Fruit fly (Drosophila melanogaster) whole organism, embryonic: ENCODE data around the gene Dus1.

Experiments
- Aef1 ChIP-seq: fragments of 200-800 bp; sonication (Bioruptor generic); IDR thresholded peaks from 3 replicates; pipeline ENCODE4 v1.3.6; 2022; ENCODE audit warnings: missing biosample characterization, missing genetic modification characterization
- CG10565 ChIP-seq: fragments of 200-800 bp; sonication (Bioruptor generic); optimal IDR thresholded peaks from 3 replicates; lab custom pipeline; 2016; ENCODE audit warnings: missing biosample characterization, mild to moderate bottlenecking, missing genetic modification characterization
- CG11504 ChIP-seq: fragments of 200-800 bp; sonication (Bioruptor generic); optimal IDR thresholded peaks from 3 replicates; lab custom pipeline; 2019; ENCODE audit warnings: missing biosample characterization, mild to moderate bottlenecking, missing genetic modification characterization, moderate library complexity
- CG12104 ChIP-seq: fragments of 200-800 bp; sonication (Bioruptor generic); optimal IDR thresholded peaks from 3 replicates; lab custom pipeline; 2016; ENCODE audit warnings: missing biosample characterization, missing genetic modification characterization
- CG15696 ChIP-seq: fragments of 200-800 bp; sonication (Bioruptor generic); optimal IDR thresholded peaks from 2 replicates; lab custom pipeline; 2019; ENCODE audit warnings: missing biosample characterization, mild to moderate bottlenecking, missing genetic modification characterization, moderate library complexity
- CG2116 ChIP-seq: fragments of 200-800 bp; sonication (Bioruptor generic); optimal IDR thresholded peaks from 3 replicates; lab custom pipeline; 2018; ENCODE audit warnings: missing biosample characterization, mild to moderate bottlenecking, missing genetic modification characterization
- CG2889 ChIP-seq: fragments of 200-800 bp; sonication (Bioruptor generic); IDR thresholded peaks from 3 replicates; pipeline ENCODE4 v1.3.6; 2022; ENCODE audit warnings: missing biosample characterization, missing genetic modification characterization
- CG31224 ChIP-seq: fragments of 200-800 bp; sonication (Bioruptor generic); IDR thresholded peaks from 2 replicates; pipeline ENCODE4 v1.3.6; 2022; ENCODE audit warnings: missing biosample characterization, missing genetic modification characterization
- CG3838 ChIP-seq: fragments of 200-800 bp; sonication (Bioruptor generic); optimal IDR thresholded peaks from 3 replicates; lab custom pipeline; 2016; ENCODE audit warnings: missing biosample characterization, missing genetic modification characterization
- CG6654 ChIP-seq: fragments of 200-800 bp; sonication (Bioruptor generic); optimal IDR thresholded peaks from 2 replicates; lab custom pipeline; 2017; ENCODE audit warnings: missing biosample characterization, mild to moderate bottlenecking, missing genetic modification characterization
- CG6683 ChIP-seq: fragments of 200-800 bp; sonication (Bioruptor generic); optimal IDR thresholded peaks from 2 replicates; lab custom pipeline; 2017; ENCODE audit warnings: missing biosample characterization, mild to moderate bottlenecking, missing genetic modification characterization, missing genetic modification reagents
- CG6791 ChIP-seq: fragments of 200-800 bp; sonication (Bioruptor generic); IDR thresholded peaks from 3 replicates; pipeline ENCODE4 v1.3.6; 2022; ENCODE audit warnings: missing biosample characterization, missing genetic modification characterization; ENCODE audit not compliant: partially characterized antibody
- CG6854 ChIP-seq: fragments of 200-800 bp; sonication (Bioruptor generic); optimal IDR thresholded peaks from 3 replicates; lab custom pipeline; 2017; ENCODE audit warnings: missing biosample characterization, mild to moderate bottlenecking, missing genetic modification characterization
- CG7357 ChIP-seq: fragments of 200-800 bp; sonication (Bioruptor generic); IDR thresholded peaks from 3 replicates; pipeline ENCODE4 v1.3.6; 2022; ENCODE audit warnings: missing biosample characterization, missing genetic modification characterization
- CG7745 ChIP-seq: fragments of 200-800 bp; sonication (Bioruptor generic); optimal IDR thresholded peaks from 2 replicates; lab custom pipeline; 2018; ENCODE audit warnings: missing biosample characterization, mild to moderate bottlenecking, missing genetic modification characterization, moderate library complexity
- CG7786 ChIP-seq: fragments of 200-800 bp; sonication (Bioruptor generic); optimal IDR thresholded peaks from 2 replicates; lab custom pipeline; 2016; ENCODE audit warnings: missing biosample characterization, missing genetic modification characterization
- CG8924 ChIP-seq: fragments of 200-800 bp; optimal IDR thresholded peaks from 3 replicates; lab custom pipeline; 2019; ENCODE audit warnings: missing biosample characterization, mild to moderate bottlenecking, missing genetic modification characterization, moderate library complexity
- CG9437 ChIP-seq: fragments of 200-800 bp; sonication (Bioruptor generic); optimal IDR thresholded peaks from 2 replicates; lab custom pipeline; 2018; ENCODE audit warnings: missing biosample characterization, mild to moderate bottlenecking, missing genetic modification characterization
- CoRest ChIP-seq: fragments of 200-800 bp; sonication (Bioruptor generic); optimal IDR thresholded peaks from 3 replicates; lab custom pipeline; 2018; ENCODE audit warnings: missing biosample characterization, mild to moderate bottlenecking, missing genetic modification characterization, moderate library complexity
- Deaf1 ChIP-seq: fragments of 200-800 bp; optimal IDR thresholded peaks from 3 replicates; lab custom pipeline; 2019; ENCODE audit warnings: missing biosample characterization, mild to moderate bottlenecking, missing genetic modification characterization, moderate library complexity
- Dref ChIP-seq: fragments of 200-800 bp; sonication (Bioruptor generic); IDR thresholded peaks from 2 replicates; pipeline ENCODE4 v1.3.6; 2022; ENCODE audit warnings: missing biosample characterization, missing genetic modification characterization
- E2f2 ChIP-seq: fragments of 200-800 bp; sonication (Bioruptor generic); IDR thresholded peaks from 2 replicates; pipeline ENCODE4 v1.3.6; 2022; ENCODE audit warnings: missing biosample characterization, missing genetic modification characterization
- Hsf ChIP-seq: fragments of 200-800 bp; sonication (Bioruptor generic); optimal IDR thresholded peaks from 3 replicates; lab custom pipeline; 2016; ENCODE audit warnings: missing biosample characterization, missing genetic modification characterization
- Kr ChIP-seq: fragments of 200-800 bp; sonication (Bioruptor generic); optimal IDR thresholded peaks from 2 replicates; lab custom pipeline; 2017; ENCODE audit warnings: missing biosample characterization, mild to moderate bottlenecking, missing genetic modification characterization
- Med ChIP-seq: fragments of 200-800 bp; sonication (Bioruptor generic); peaks from one replicate; lab custom pipeline; 2016; ENCODE audit warnings: missing biosample characterization, missing genetic modification characterization, mild to moderate bottlenecking, inconsistent platforms, moderate library complexity
- PHDP ChIP-seq: fragments of 200-800 bp; sonication (Bioruptor generic); optimal IDR thresholded peaks from 3 replicates; lab custom pipeline; 2018; ENCODE audit warnings: missing biosample characterization, mild to moderate bottlenecking, missing genetic modification characterization, moderate library complexity
- Six4 ChIP-seq: fragments of 200-800 bp; sonication (Bioruptor generic); optimal IDR thresholded peaks from 2 replicates; lab custom pipeline; 2016; ENCODE audit warnings: missing biosample characterization, missing genetic modification characterization
- Ssrp ChIP-seq: fragments of 200-800 bp; sonication (Bioruptor generic); optimal IDR thresholded peaks from 2 replicates; lab custom pipeline; 2018; ENCODE audit warnings: missing biosample characterization, mild to moderate bottlenecking, missing genetic modification characterization, moderate library complexity
- Tbp ChIP-seq: fragments of >200 bp; optimal IDR thresholded peaks from 2 replicates; lab custom pipeline; 2018; ENCODE audit warnings: missing biosample characterization, missing genetic modification characterization
- ab ChIP-seq: fragments of 200-800 bp; sonication (Bioruptor generic); optimal IDR thresholded peaks from 2 replicates; lab custom pipeline; 2016; ENCODE audit warnings: missing biosample characterization, missing genetic modification characterization
- ato ChIP-seq: fragments of 200-800 bp; sonication (Bioruptor generic); IDR thresholded peaks from 2 replicates; pipeline ENCODE4 v1.3.6; 2022; ENCODE audit warnings: missing biosample characterization, missing genetic modification characterization; ENCODE audit not compliant: partially characterized antibody
- cas ChIP-seq: fragments of 200-800 bp; sonication (Bioruptor generic); IDR thresholded peaks from 2 replicates; pipeline ENCODE4 v1.3.6; 2022; ENCODE audit warnings: missing biosample characterization, missing genetic modification characterization
- chn ChIP-seq: fragments of 200-800 bp; sonication (Bioruptor generic); optimal IDR thresholded peaks from 2 replicates; lab custom pipeline; 2016; ENCODE audit warnings: missing biosample characterization, missing genetic modification characterization
- crol ChIP-seq: fragments of 200-800 bp; sonication (Bioruptor generic); IDR thresholded peaks from 2 replicates; pipeline ENCODE4 v1.3.6; 2022; ENCODE audit warnings: missing biosample characterization, missing genetic modification characterization
- disco-r ChIP-seq: fragments of 200-800 bp; sonication (Bioruptor generic); optimal IDR thresholded peaks from 2 replicates; lab custom pipeline; 2016; ENCODE audit warnings: missing biosample characterization, missing genetic modification characterization
- dysf ChIP-seq: fragments of 200-800 bp; sonication (Bioruptor generic); IDR thresholded peaks from 3 replicates; pipeline ENCODE4 v1.3.6; 2022; ENCODE audit warnings: missing biosample characterization, missing genetic modification characterization
- ems ChIP-seq: fragments of 200-800 bp; sonication (Bioruptor generic); optimal IDR thresholded peaks from 3 replicates; lab custom pipeline; 2016; ENCODE audit warnings: missing biosample characterization, missing genetic modification characterization
- eve ChIP-seq, 2 experiments: fragments of >200 bp; optimal IDR thresholded peaks; 2 replicates each; lab custom pipeline; 2017; ENCODE audit warnings: missing biosample characterization in 2 of 2, missing genetic modification characterization in 2 of 2
- fd102C ChIP-seq: fragments of 200-800 bp; sonication (Bioruptor generic); optimal IDR thresholded peaks from 2 replicates; lab custom pipeline; 2018; ENCODE audit warnings: missing biosample characterization, mild to moderate bottlenecking, missing genetic modification characterization, moderate library complexity
- fd64A ChIP-seq: fragments of 200-800 bp; sonication (Bioruptor generic); optimal IDR thresholded peaks from 3 replicates; lab custom pipeline; 2018; ENCODE audit warnings: missing biosample characterization, mild to moderate bottlenecking, missing genetic modification characterization
- h ChIP-seq: fragments of >200 bp; optimal IDR thresholded peaks from 2 replicates; lab custom pipeline; 2017
- ind ChIP-seq: fragments of 200-800 bp; sonication (Bioruptor generic); optimal IDR thresholded peaks from 3 replicates; lab custom pipeline; 2016; ENCODE audit warnings: missing biosample characterization, missing genetic modification characterization
- nau ChIP-seq: fragments of 200-800 bp; sonication (Bioruptor generic); optimal IDR thresholded peaks from 3 replicates; lab custom pipeline; 2017; ENCODE audit warnings: missing biosample characterization, mild to moderate bottlenecking, missing genetic modification characterization, missing genetic modification reagents
- pfk ChIP-seq: fragments of 200-800 bp; sonication (Bioruptor generic); optimal IDR thresholded peaks from 2 replicates; lab custom pipeline; 2018; ENCODE audit warnings: missing biosample characterization, mild to moderate bottlenecking, missing genetic modification characterization, moderate library complexity
- phol ChIP-seq: fragments of 200-800 bp; sonication (Bioruptor generic); optimal IDR thresholded peaks from 3 replicates; lab custom pipeline; 2018; ENCODE audit warnings: missing biosample characterization, mild to moderate bottlenecking, missing genetic modification characterization, moderate library complexity
- ranshi ChIP-seq: fragments of 200-800 bp; sonication (Bioruptor generic); IDR thresholded peaks from 2 replicates; pipeline ENCODE4 v1.3.6; 2022; ENCODE audit warnings: missing biosample characterization, missing genetic modification characterization
- rib ChIP-seq: fragments of 200-800 bp; sonication (Bioruptor generic); IDR thresholded peaks from 2 replicates; pipeline ENCODE4 v1.3.6; 2022; ENCODE audit warnings: missing biosample characterization, missing genetic modification characterization
- sens-2 ChIP-seq: fragments of 200-800 bp; sonication (Bioruptor generic); IDR thresholded peaks from 2 replicates; pipeline ENCODE4 v1.3.6; 2022; ENCODE audit warnings: missing biosample characterization, missing genetic modification characterization

Dus1 gene

DNA sequence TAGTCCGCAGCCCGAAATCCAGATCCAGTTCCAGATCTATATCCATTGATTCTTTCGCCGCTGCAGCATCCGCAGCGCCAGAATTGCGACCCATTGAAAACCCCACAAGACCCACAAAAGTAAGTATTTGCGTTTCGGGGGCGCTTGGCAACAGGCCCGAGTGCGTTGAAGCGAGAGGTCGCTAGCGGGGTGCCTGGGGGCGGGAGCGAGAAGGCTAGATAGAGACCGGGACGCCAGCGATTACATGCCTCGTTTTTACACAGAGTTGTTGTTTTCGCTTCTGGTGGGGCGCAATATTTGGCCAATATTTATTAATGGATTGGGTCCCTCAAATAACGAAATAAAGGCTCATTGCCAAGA, 26.7 kb upstream of the Dus1 start (continued):
- TF ChIP-seq pfk (GFP tag; lab: Kevin White, UChicago) (peak; percentile 9), Med (GFP tag; lab: Kevin White, UChicago) (peak; percentile 30), rib (GFP tag; lab: Robert Waterston, UW) (peak; percentile 18; the same call in 1 of the 2 replicates)

DNA sequence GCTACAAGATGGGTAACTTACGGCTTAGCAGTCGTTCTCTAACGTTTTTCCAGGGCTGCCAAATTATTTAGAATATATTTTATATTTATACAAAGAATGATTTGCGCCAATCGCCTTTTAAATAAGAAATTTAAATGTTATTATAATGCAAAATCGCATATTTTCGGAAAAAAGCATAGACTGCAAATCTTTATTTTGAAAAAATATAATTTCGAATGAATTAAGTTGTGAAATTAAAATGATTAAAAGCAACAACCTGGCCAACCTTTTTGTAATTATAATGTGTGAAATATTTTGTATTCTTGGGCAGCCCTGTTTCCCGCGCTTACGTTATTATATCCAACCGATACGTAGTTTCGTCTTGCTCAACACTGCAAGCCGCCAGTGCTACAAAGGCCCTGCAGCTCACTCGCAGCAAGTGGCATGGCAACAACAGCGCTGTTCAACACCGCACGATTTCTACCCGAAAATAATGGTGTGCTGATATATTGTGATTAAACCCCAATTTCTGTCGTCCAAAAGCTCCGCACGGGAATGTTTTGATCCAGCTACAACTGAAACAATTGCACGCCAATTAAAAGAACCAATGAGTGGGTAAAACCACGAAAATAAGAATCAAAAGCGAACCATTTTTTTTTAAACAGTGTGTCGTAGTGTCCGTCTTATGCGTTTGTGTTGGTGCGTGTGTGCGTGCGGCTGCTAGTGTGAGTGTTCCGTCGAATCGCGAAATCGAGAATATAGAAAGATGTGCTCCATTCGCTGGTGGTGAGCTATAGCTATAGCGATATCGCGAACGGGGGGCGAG, 26.1 kb upstream of the Dus1 start, which contains the start of gene Pi3K21B:
TSS of gene Pi3K21B (plus strand) at position 401 of the 805 bp plus-strand sequence.
- TF ChIP-seq CG7745 (tag; lab: Kevin White, UChicago) (no peak), sens-2 (GFP tag; lab: Robert Waterston, UW) (peak; percentile 59; the same call in 1 of the 2 replicates), PHDP (tag; lab: Kevin White, UChicago) (peak; percentile 89), cas (GFP tag; lab: Robert Waterston, UW) (peak; percentile 30; the same call in 1 of the 2 replicates), ab (GFP tag; lab: Kevin White, UChicago) (peak; percentile 86), CG31224 (GFP tag; lab: Robert Waterston, UW) (peak; percentile 67), Hsf (GFP tag; lab: Kevin White, UChicago) (peak; percentile 90), CG6854 (GFP tag; lab: Kevin White, UChicago) (peak; percentile 29), E2f2 (GFP tag; lab: Robert Waterston, UW) (peak; percentile 88), Aef1 (GFP tag; lab: Robert Waterston, UW) (peak; percentile 88), CG7786 (GFP tag; lab: Kevin White, UChicago) (peak; percentile 95), fd102C (GFP tag; lab: Kevin White, UChicago) (no peak), Ssrp (tag; lab: Kevin White, UChicago) (peak; percentile 90), CG10565 (GFP tag; lab: Kevin White, UChicago) (peak; percentile 77), CG6683 (peak; percentile 60), chn (peak; percentile 91), CG6791 (GFP tag; lab: Robert Waterston, UW) (peak; percentile 73), dysf (peak; percentile 89), CG15696 (tag; lab: Kevin White, UChicago) (peak; percentile 93), eve (GFP tag; optimal IDR thresholded peaks at IDR 0.05; lab: Kevin White, UChicago) (no peak), disco-r (GFP tag; lab: Kevin White, UChicago) (peak; percentile 57), CG7357 (GFP tag; lab: Robert Waterston, UW) (peak; percentile 70), CG11504 (tag; lab: Kevin White, UChicago) (peak; percentile 88), ind (GFP tag; lab: Kevin White, UChicago) (peak; percentile 92), fd64A (GFP tag; lab: Kevin White, UChicago) (no peak), Six4 (GFP tag; lab: Kevin White, UChicago) (peak; percentile 84), CoRest (peak; percentile 95), CG3838 (GFP tag; lab: Kevin White, UChicago) (peak; percentile 75), CG2889 (peak; percentile 75), nau (GFP tag; lab: Kevin White, UChicago) (peak; percentile 54), Deaf1 (peak; percentile 28), CG8924 (peak; percentile 90), phol (tag; lab: Kevin White, UChicago) (peak; percentile 93), crol (GFP tag; lab: Robert Waterston, UW) (no peak), CG12104 (GFP tag; lab: Kevin White, UChicago) (peak; percentile 89), CG9437 (GFP tag; lab: Kevin White, UChicago) (peak; percentile 100), ranshi (GFP tag; lab: Robert Waterston, UW) (peak; percentile 85; the same call in 1 of the 2 replicates), ems (GFP tag; lab: Kevin White, UChicago) (peak; percentile 93), Kr (GFP tag; lab: Kevin White, UChicago) (no peak), Dref (peak; percentile 43), CG6654 (GFP tag; lab: Kevin White, UChicago) (peak; percentile 65), h (lab: Kevin White, UChicago) (no peak), ato (no peak), CG2116 (GFP tag; lab: Kevin White, UChicago) (peak; percentile 81), Tbp (no peak)
